Fruit fly (Drosophila melanogaster): Measurements from ENCODE around the gene CG10068.

DNA sequence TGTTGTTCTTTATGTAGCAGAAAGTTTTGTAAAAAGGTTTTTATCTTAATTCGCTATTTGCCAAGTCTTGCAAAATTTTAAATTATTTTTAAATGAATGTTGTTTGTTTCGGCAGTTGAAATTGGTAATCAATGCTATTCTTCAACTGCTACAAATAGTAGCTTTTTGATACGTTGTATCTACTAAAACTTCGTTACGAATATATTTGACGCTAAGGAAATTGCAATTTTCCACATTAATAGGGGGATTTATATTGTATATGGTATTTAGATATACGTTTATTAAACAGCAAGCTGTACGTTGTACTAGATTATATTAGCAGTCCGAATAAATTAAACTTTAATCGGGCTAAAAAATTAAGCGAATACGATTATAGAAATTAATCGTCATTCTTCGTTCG is 3.4 kb upstream of the CG10068 start, which contains the start of gene CG31493:
- TF ChIP-seq pan (optimal IDR thresholded peaks at IDR 0.05) (no peak), psq (optimal IDR thresholded peaks at IDR 0.05) (no peak)
